ENCODE assay signal across 1 fruit fly cellular context in genomic region chr3R:21836614-21837013, dm6.
TF ChIP-seq lines count a peak whose summit lies in the region.

No protein-coding gene starts in this region.

TF ChIP-seq in whole organism, embryonic, 481 proteins besides CTCF, POLR2A, EP300 and RAD21 (continued from another document):
- TF ChIP-seq CG1832 (GFP tag; optimal IDR thresholded peaks at IDR 0.05; lab: Kevin White, UChicago), result peak; percentile 34
- no peak for TF ChIP-seq hth (optimal IDR thresholded peaks at IDR 0.05; lab: Kevin White, UChicago)
- no peak for TF ChIP-seq jumu (GFP tag; optimal IDR thresholded peaks at IDR 0.05; lab: Kevin White, UChicago)
- TF ChIP-seq wek (GFP tag; optimal IDR thresholded peaks at IDR 0.05; lab: Kevin White, UChicago), result peak; percentile 8
- peak; percentile 64; the same call in 1 of the 2 replicates for TF ChIP-seq rib (GFP tag; IDR thresholded peaks at IDR 0.05; lab: Robert Waterston, UW)
- peak; percentile 39; the same call in 1 of the 2 replicates for TF ChIP-seq vvl (GFP tag; IDR thresholded peaks at IDR 0.05; lab: Robert Waterston, UW)
- TF ChIP-seq HLHmδ (GFP tag; optimal IDR thresholded peaks at IDR 0.05; lab: Kevin White, UChicago), result no peak
- peak; percentile 63 for TF ChIP-seq CG12769 (tag; optimal IDR thresholded peaks at IDR 0.05; lab: Kevin White, UChicago)
- TF ChIP-seq otp (GFP tag; IDR thresholded peaks at IDR 0.05; lab: Robert Waterston, UW), result 0 out of 3 replicates have a peak, but pooled peaks have one; percentile 43
- peak in 1 of 2 experiments; percentile 59 for TF ChIP-seq Hr78 (GFP tag; optimal IDR thresholded peaks at IDR 0.05; lab: Kevin White, UChicago)
